Worm (Caenorhabditis elegans): ENCODE measurements around the gene Y51H7C.10.
A peak's percentile ranks its signal among the peaks of the same experiment; 100 is the strongest.

Gene Y51H7C.10

DNA sequence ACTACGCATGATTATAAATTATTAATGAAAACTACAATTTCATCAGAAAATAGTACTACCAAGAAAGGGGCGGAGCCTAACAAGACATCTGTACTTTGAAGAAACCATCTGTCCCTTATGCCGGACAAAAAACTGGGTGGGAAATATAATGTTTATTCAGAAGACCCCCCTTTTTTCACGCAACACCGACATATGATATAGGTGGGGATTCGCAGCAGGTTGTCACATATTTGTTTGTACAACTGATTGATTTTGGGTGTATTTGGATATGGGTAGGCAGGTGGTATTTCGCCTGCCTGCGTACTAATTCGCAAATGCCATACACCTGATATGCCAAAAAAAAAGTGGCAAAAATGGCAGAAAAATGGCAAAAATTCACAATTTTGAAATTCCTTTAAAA, at the start of gene Y51H7C.10:
Y51H7C.10 (minus strand) TSS at position 101 of the 400 bp plus-strand sequence.
- TF ChIP-seq ctbp-1 (GFP tag; IDR thresholded peaks at IDR 0.05) (no peak), zip-11 (GFP tag; IDR thresholded peaks at IDR 0.05) (no peak), Y48G9A.11 (GFP tag; IDR thresholded peaks at IDR 0.05) (no peak), mep-1 (tag; optimal IDR thresholded peaks at IDR 0.05) (no peak), pha-4 (GFP tag; IDR thresholded peaks at IDR 0.05) (no peak), pha-4 (tag; optimal IDR thresholded peaks at IDR 0.05) (no peak), spr-1 (tag; optimal IDR thresholded peaks at IDR 0.05) (no peak), pqm-1 (tag; optimal IDR thresholded peaks at IDR 0.05) (no peak), duxl-1 (tag; optimal IDR thresholded peaks at IDR 0.05; ENCODE audit: poor library complexity) (no peak), D1046.2 (GFP tag; IDR thresholded peaks at IDR 0.05) (no peak), sdz-12 (GFP tag; optimal IDR thresholded peaks at IDR 0.05) (no peak)

DNA sequence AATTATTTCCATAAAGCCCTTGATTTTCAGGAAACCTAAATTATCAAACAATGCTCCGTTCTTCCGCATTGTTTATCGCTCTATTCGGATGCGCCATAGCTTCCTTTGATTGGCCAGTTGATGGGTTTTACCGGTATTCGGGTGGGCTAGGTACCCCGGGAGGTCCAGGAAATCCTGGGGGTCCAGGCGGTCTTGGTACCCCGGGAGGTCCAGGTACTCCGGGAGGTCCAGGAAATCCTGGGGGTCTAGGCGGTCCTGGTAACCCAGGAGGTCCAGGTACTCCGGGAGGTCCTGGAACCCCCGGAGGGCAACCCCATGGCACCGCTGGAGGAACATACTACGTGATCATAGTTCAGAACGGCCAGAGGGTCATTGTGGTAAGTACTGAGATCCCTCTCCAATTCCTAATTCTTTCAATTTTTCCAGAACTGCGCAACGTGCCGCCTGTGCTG, 47.0 kb upstream of the Y51H7C.10 start, which contains the start of gene H17B01.2:
H17B01.2 (plus strand) TSS at position 51 of the 452 bp plus-strand sequence.
- TF ChIP-seq aha-1 (tag) (peak; percentile 44), daf-8 (GFP tag; IDR thresholded peaks at IDR 0.05) (no peak), unc-62 (GFP tag; optimal IDR thresholded peaks at IDR 0.05 in 1 of 2) (no peak), unc-62 (tag; optimal IDR thresholded peaks at IDR 0.05) (no peak), D1046.2 (GFP tag; IDR thresholded peaks at IDR 0.05) (0 out of 2 replicates have a peak, but pooled peaks have one; percentile 22), nhr-41 (GFP tag; IDR thresholded peaks at IDR 0.05) (no peak), ama-1 (optimal IDR thresholded peaks at IDR 0.05) (no peak), tra-1 (GFP tag; IDR thresholded peaks at IDR 0.05) (0 out of 2 replicates have a peak, but pooled peaks have one; percentile 24), madf-5 (GFP tag; IDR thresholded peaks at IDR 0.05) (no peak), snpc-1.2 (GFP tag; IDR thresholded peaks at IDR 0.05) (no peak), set-16 (GFP tag; IDR thresholded peaks at IDR 0.05) (peak; percentile 94)

DNA sequence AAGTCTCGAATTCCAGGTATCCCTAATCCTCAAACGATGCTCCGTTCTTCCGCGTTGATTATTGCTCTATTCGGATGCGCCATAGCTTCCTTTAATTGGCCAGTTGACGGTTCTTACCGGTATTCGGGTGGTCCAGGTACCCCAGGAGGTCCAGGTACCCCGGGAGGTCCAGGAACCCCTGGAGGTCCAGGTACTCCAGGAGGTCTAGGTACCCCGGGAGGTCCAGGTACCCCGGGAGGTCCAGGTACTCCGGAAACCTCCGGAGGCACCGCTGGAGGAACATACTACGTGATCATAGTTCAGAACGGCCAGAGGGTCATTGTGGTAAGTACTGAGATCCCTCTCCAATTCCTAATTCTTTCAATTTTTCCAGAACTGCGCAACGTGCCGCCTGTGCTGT, 44.2 kb upstream of the Y51H7C.10 start, which contains the start of gene Y51H7C.1:
Y51H7C.1 (plus strand) TSS at position 17 of the 400 bp plus-strand sequence.
- peak; percentile 93 for TF ChIP-seq set-16 (GFP tag; IDR thresholded peaks at IDR 0.05)

DNA sequence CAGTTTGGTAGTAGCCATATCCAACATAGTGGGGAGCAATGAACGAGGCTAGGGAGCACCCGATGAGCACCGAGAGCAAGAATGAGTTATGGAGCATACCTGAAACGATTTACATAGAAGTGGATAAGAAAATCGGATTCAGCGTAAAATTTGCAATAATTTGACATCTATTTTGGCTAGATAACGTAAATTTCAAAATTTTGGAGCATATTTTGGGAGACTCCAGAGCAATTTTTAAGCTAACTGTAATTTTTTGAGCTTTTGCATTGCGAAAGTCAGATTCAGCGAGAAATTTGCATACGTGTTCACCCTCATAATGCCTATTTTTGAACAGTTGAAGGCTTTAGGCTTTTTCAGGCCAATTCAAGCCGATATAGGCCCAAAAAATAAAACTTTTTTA, 42.9 kb upstream of the Y51H7C.10 start, which contains the start of gene Y51H7C.13:
Y51H7C.13 (minus strand) TSS at position 101 of the 400 bp plus-strand sequence.
- TF ChIP-seq ZK337.2 (GFP tag; IDR thresholded peaks at IDR 0.05) (no peak), ceh-20 (GFP tag; IDR thresholded peaks at IDR 0.05) (no peak), mdt-29 (GFP tag; IDR thresholded peaks at IDR 0.05) (no peak), tag-97 (GFP tag; IDR thresholded peaks at IDR 0.05) (no peak), attf-4 (tag; optimal IDR thresholded peaks at IDR 0.05) (no peak), nhr-102 (tag; optimal IDR thresholded peaks at IDR 0.05) (no peak), Y5F2A.4 (GFP tag; optimal IDR thresholded peaks at IDR 0.05) (no peak), dmd-9 (GFP tag; IDR thresholded peaks at IDR 0.05) (no peak), lin-38 (GFP tag; IDR thresholded peaks at IDR 0.05) (no peak), skn-1 (tag; optimal IDR thresholded peaks at IDR 0.05) (no peak), nhr-111 (GFP tag; optimal IDR thresholded peaks at IDR 0.05) (no peak), aha-1 (tag) (no peak), nhr-77 (tag; optimal IDR thresholded peaks at IDR 0.05) (no peak), zfp-2 (tag; optimal IDR thresholded peaks at IDR 0.05) (no peak)

DNA sequence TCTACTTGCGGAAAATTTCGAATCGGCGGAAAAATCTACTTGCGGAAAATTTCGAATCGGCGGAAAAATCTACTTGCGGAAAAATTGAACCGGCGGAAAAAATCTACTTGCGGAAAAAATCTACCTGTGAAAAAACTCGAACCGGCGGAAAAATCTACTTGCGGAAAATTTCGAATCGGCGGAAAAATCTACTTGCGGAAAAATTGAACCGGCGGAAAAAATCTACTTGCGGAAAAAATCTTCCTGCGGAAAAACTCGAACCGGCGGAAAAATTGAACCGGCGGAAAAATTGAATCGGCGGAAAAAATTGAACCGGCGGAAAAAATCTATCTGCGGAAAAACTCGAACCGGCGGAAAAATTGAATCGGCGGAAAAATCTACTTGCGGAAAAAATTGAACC, 34.2 kb upstream of the Y51H7C.10 start:
- 0 out of 2 replicates have a peak, but pooled peaks have one; percentile 14 for TF ChIP-seq Y105C5A.15 (GFP tag; IDR thresholded peaks at IDR 0.05)
- 0 out of 2 replicates have a peak, but pooled peaks have one; percentile 42 for TF ChIP-seq php-3 (GFP tag; IDR thresholded peaks at IDR 0.05)
- TF ChIP-seq nhr-42 (GFP tag; IDR thresholded peaks at IDR 0.05), result peak; percentile 66; the same call in 1 of the 2 replicates
- peak in 1 of 2 experiments; percentile 94; a peak in 2 of 4 replicates for TF ChIP-seq madf-5 (GFP tag; IDR thresholded peaks at IDR 0.05)
- peak; percentile 80; the same call in 1 of the 2 replicates for TF ChIP-seq egl-43 (GFP tag; IDR thresholded peaks at IDR 0.05)
- TF ChIP-seq snpc-1.2 (GFP tag; IDR thresholded peaks at IDR 0.05), result 0 out of 2 replicates have a peak, but pooled peaks have one; percentile 61
- TF ChIP-seq Y48G9A.11 (GFP tag; IDR thresholded peaks at IDR 0.05), result 0 out of 2 replicates have a peak, but pooled peaks have one; percentile 18
- peak; percentile 37; the same call in 1 of the 2 replicates for TF ChIP-seq set-16 (GFP tag; IDR thresholded peaks at IDR 0.05)
- TF ChIP-seq F44E2.7 (GFP tag; IDR thresholded peaks at IDR 0.05), result 0 out of 2 replicates have a peak, but pooled peaks have one; percentile 55
- TF ChIP-seq D1046.2 (GFP tag; IDR thresholded peaks at IDR 0.05), result peak; percentile 91
- TF ChIP-seq F26F4.8 (GFP tag; conservative IDR thresholded peaks at IDR 0.05), result 0 out of 2 replicates have a peak, but pooled peaks have one; percentile 56
- TF ChIP-seq tag-97 (GFP tag; IDR thresholded peaks at IDR 0.05), result 0 out of 2 replicates have a peak, but pooled peaks have one; percentile 66
- TF ChIP-seq dmd-8 (GFP tag; IDR thresholded peaks at IDR 0.05), result peak; percentile 60; the same call in 1 of the 2 replicates

Data from whole organism, L4 larva.